Fruit fly (Drosophila melanogaster) whole organism, prepupa: ENCODE measurements around the gene CG11626.

Source experiments
- CG34406 ChIP-seq: fragments of 200-800 bp; sonication (Bioruptor generic); optimal IDR thresholded peaks from 3 replicates; lab custom pipeline; 2016; ENCODE audit warnings: missing biosample characterization, missing genetic modification characterization
- CG8319 ChIP-seq: fragments of 200-800 bp; sonication (Bioruptor generic); optimal IDR thresholded peaks from 3 replicates; lab custom pipeline; 2016; ENCODE audit warnings: missing biosample characterization, missing genetic modification characterization
- OdsH ChIP-seq: fragments of 200-800 bp; sonication (Bioruptor generic); optimal IDR thresholded peaks from 3 replicates; lab custom pipeline; 2016; ENCODE audit warnings: missing biosample characterization, missing genetic modification characterization
- net ChIP-seq: fragments of 200-800 bp; sonication (Bioruptor generic); optimal IDR thresholded peaks from 3 replicates; lab custom pipeline; 2016; ENCODE audit warnings: missing biosample characterization, missing genetic modification characterization
- svp ChIP-seq: fragments of 200-800 bp; sonication (Bioruptor generic); peaks from one replicate; lab custom pipeline; 2016; ENCODE audit warnings: missing biosample characterization, missing genetic modification characterization

dm6 chr3R:19393060-19393459, 15.6 kb upstream of the CG11626 start, which contains the start of gene CG3739:
- TF ChIP-seq net (GFP tag; lab: Kevin White, UChicago): no peak
- no peak for TF ChIP-seq OdsH (GFP tag; lab: Kevin White, UChicago)
- TF ChIP-seq svp (GFP tag; lab: Kevin White, UChicago): no peak
- no peak for TF ChIP-seq CG34406 (GFP tag; lab: Kevin White, UChicago)
- TF ChIP-seq CG8319 (GFP tag; lab: Kevin White, UChicago): no peak
